Worm (Caenorhabditis elegans) whole organism, young adult: ENCODE data around the gene C05D12.7.

Experiments used
- B0035.1 ChIP-seq: sonication (generic microtip); optimal IDR thresholded peaks from 2 replicates; lab custom pipeline; 2016; ENCODE audit warnings: missing genetic modification characterization, mild to moderate bottlenecking, missing compliant biosample characterization, missing genotype, missing genetic modification reagents
- C06A6.2 ChIP-seq: fragments of 200-800 bp; sonication (Bioruptor generic); conservative IDR thresholded peaks from 2 replicates; pipeline ENCODE4 v1.3.6; 2022; ENCODE audit warnings: missing genetic modification characterization, missing compliant biosample characterization
- F23B12.7 ChIP-seq: sonication (generic microtip); optimal IDR thresholded peaks from 2 replicates; lab custom pipeline; 2017; ENCODE audit warnings: missing genetic modification characterization, mild to moderate bottlenecking, missing compliant biosample characterization, antibody characterized with exemption, moderate library complexity; ENCODE audit not compliant: insufficient read depth
- F39B2.1 ChIP-seq: fragments of 200-800 bp; sonication (Bioruptor generic); IDR thresholded peaks from 2 replicates; pipeline ENCODE4 v1.3.6; 2022; ENCODE audit warnings: missing genetic modification reagents, missing genetic modification characterization, missing compliant biosample characterization
- F49E8.2 ChIP-seq: sonication (generic microtip); optimal IDR thresholded peaks from 3 replicates; lab custom pipeline; 2017; ENCODE audit warnings: missing genetic modification characterization, mild to moderate bottlenecking, missing compliant biosample characterization, antibody characterized with exemption, moderate library complexity; ENCODE audit not compliant: insufficient read depth
- T07F8.4 ChIP-seq: sonication (generic microtip); optimal IDR thresholded peaks from 2 replicates; lab custom pipeline; 2016; ENCODE audit warnings: mild to moderate bottlenecking, missing genetic modification characterization, moderate library complexity, missing compliant biosample characterization
- T26A5.8 ChIP-seq: sonication (generic microtip); optimal IDR thresholded peaks from 2 replicates; lab custom pipeline; 2016; ENCODE audit warnings: missing genetic modification characterization, missing compliant biosample characterization
- Y53G8AR.9 ChIP-seq: fragments of 200-800 bp; sonication (Bioruptor generic); conservative IDR thresholded peaks from 2 replicates; pipeline ENCODE4 v1.3.6; 2022; ENCODE audit warnings: missing genetic modification reagents, missing genetic modification characterization, missing compliant biosample characterization
- Y67H2A.10 ChIP-seq: fragments of 200-800 bp; sonication (Bioruptor generic); conservative IDR thresholded peaks from 2 replicates; pipeline ENCODE4 v1.3.6; 2022; ENCODE audit warnings: missing genetic modification reagents, missing genetic modification characterization, missing compliant biosample characterization
- Y79H2A.3 ChIP-seq: fragments of 200-800 bp; sonication (Bioruptor generic); conservative IDR thresholded peaks from 2 replicates; pipeline ENCODE4 v1.3.6; 2022; ENCODE audit warnings: missing genetic modification reagents, missing genetic modification characterization, missing compliant biosample characterization
- Y95B8A.8 ChIP-seq: fragments of 200-800 bp; sonication (Bioruptor generic); IDR thresholded peaks from 2 replicates; pipeline ENCODE4 v1.3.6; 2022; ENCODE audit warnings: missing genetic modification reagents, missing genetic modification characterization, missing compliant biosample characterization
- ZK185.1 ChIP-seq: sonication (generic microtip); optimal IDR thresholded peaks from 2 replicates; lab custom pipeline; 2016; ENCODE audit warnings: mild to moderate bottlenecking, missing genetic modification characterization, missing compliant biosample characterization; ENCODE audit not compliant: poor library complexity, severe bottlenecking
- aptf-3 ChIP-seq: fragments of 200-800 bp; sonication (Bioruptor generic); IDR thresholded peaks from 2 replicates; pipeline ENCODE4 v1.3.6; 2022; ENCODE audit warnings: missing genetic modification characterization, missing compliant biosample characterization
- atf-7 ChIP-seq: sonication (generic microtip); optimal IDR thresholded peaks from 2 replicates; lab custom pipeline; 2017; ENCODE audit warnings: mild to moderate bottlenecking, missing genetic modification characterization, missing compliant biosample characterization
- attf-3 ChIP-seq: fragments of 200-800 bp; sonication (Bioruptor generic); conservative IDR thresholded peaks from 2 replicates; pipeline ENCODE4 v1.3.6; 2022; ENCODE audit warnings: missing genetic modification reagents, missing genetic modification characterization, missing compliant biosample characterization
- bed-2 ChIP-seq: fragments of 200-800 bp; sonication (Bioruptor generic); IDR thresholded peaks from 2 replicates; pipeline ENCODE4 v1.3.6; 2022; ENCODE audit warnings: missing genetic modification reagents, missing genetic modification characterization, missing compliant biosample characterization
- ceh-79 ChIP-seq: sonication (generic microtip); optimal IDR thresholded peaks from 2 replicates; lab custom pipeline; 2017; ENCODE audit warnings: mild to moderate bottlenecking, missing genetic modification characterization, missing compliant biosample characterization
- ceh-91 ChIP-seq: fragments of 200-800 bp; sonication (Bioruptor generic); IDR thresholded peaks from 2 replicates; pipeline ENCODE4 v1.3.6; 2022; ENCODE audit warnings: missing genetic modification reagents, missing genetic modification characterization, missing compliant biosample characterization
- dox-1 ChIP-seq: fragments of 200-800 bp; sonication (Bioruptor generic); IDR thresholded peaks from 2 replicates; pipeline ENCODE4 v1.3.6; 2022; ENCODE audit warnings: missing genetic modification reagents, missing genetic modification characterization, missing compliant biosample characterization
- egl-18 ChIP-seq: fragments of 200-800 bp; sonication (Bioruptor generic); IDR thresholded peaks from 2 replicates; pipeline ENCODE4 v1.3.6; 2022; ENCODE audit warnings: missing genetic modification reagents, missing genetic modification characterization, missing compliant biosample characterization
- fkh-3 ChIP-seq: sonication (generic microtip); optimal IDR thresholded peaks from 2 replicates; lab custom pipeline; 2016; ENCODE audit warnings: mild to moderate bottlenecking, missing genetic modification characterization, missing compliant biosample characterization
- him-1 ChIP-seq: sonication (generic microtip); optimal IDR thresholded peaks from 2 replicates; lab custom pipeline; 2016; ENCODE audit warnings: missing genotype, missing genetic modification reagents, missing genetic modification characterization, missing compliant biosample characterization
- hrde-1 ChIP-seq: sonication (generic microtip); optimal IDR thresholded peaks from 2 replicates; lab custom pipeline; 2016; ENCODE audit warnings: missing genetic modification characterization, mild to moderate bottlenecking, missing compliant biosample characterization, moderate library complexity, missing genotype, missing genetic modification reagents, borderline replicate concordance
- let-607 ChIP-seq, 2 experiments: fragments of 200-800 bp in 1 of 2; sonication (Bioruptor generic) in 1 of 2; sonication (generic microtip) in 1 of 2; optimal IDR thresholded peaks; 2 replicates each; lab custom pipeline; 2016 to 2018; ENCODE audit warnings: mild to moderate bottlenecking in 2 of 2, missing compliant biosample characterization in 2 of 2, missing genetic modification characterization in 2 of 2, moderate library complexity in 2 of 2, missing genotype in 1 of 2
- lin-40 ChIP-seq: sonication (generic microtip); optimal IDR thresholded peaks from 2 replicates; lab custom pipeline; 2016; ENCODE audit warnings: missing genetic modification characterization, mild to moderate bottlenecking, missing compliant biosample characterization, missing genotype, missing genetic modification reagents
- lir-1 ChIP-seq: fragments of 200-800 bp; sonication (Bioruptor generic); conservative IDR thresholded peaks from 2 replicates; pipeline ENCODE4 v1.3.6; 2022; ENCODE audit warnings: missing genetic modification reagents, missing genetic modification characterization, missing compliant biosample characterization
- madf-6 ChIP-seq: fragments of 200-800 bp; sonication (Bioruptor generic); IDR thresholded peaks from 2 replicates; pipeline ENCODE4 v1.3.6; 2022; ENCODE audit warnings: missing genetic modification reagents, missing genetic modification characterization, missing compliant biosample characterization
- mxl-1 ChIP-seq: sonication (generic microtip); optimal IDR thresholded peaks from 2 replicates; lab custom pipeline; 2016; ENCODE audit warnings: missing genetic modification characterization, missing compliant biosample characterization
- nhr-120 ChIP-seq: fragments of 200-800 bp; sonication (Bioruptor generic); IDR thresholded peaks from 2 replicates; pipeline ENCODE4 v1.3.6; 2022; ENCODE audit warnings: missing genetic modification characterization, missing compliant biosample characterization
- nhr-27 ChIP-seq: fragments of 200-800 bp; sonication (Bioruptor generic); optimal IDR thresholded peaks from 2 replicates; lab custom pipeline; 2018; ENCODE audit warnings: mild to moderate bottlenecking, missing genetic modification characterization, moderate library complexity, missing compliant biosample characterization
- pbrm-1 ChIP-seq: fragments of 200-800 bp; sonication (Bioruptor generic); IDR thresholded peaks from 2 replicates; pipeline ENCODE4 v1.3.6; 2022; ENCODE audit warnings: missing genetic modification reagents, missing genetic modification characterization, missing compliant biosample characterization
- rpc-1 ChIP-seq, 2 experiments: fragments of 150-350 bp in 1 of 2; sonication (generic microtip) in 1 of 2; optimal IDR thresholded peaks; 2 replicates each; lab custom pipeline; 2014 to 2018; ENCODE audit warnings: missing biosample characterization in 1 of 2, missing genetic modification characterization in 1 of 2, missing genetic modification reagents in 1 of 2, missing genotype in 1 of 2
- snpc-3.4 ChIP-seq: sonication (generic microtip); optimal IDR thresholded peaks from 2 replicates; lab custom pipeline; 2017; ENCODE audit warnings: missing genetic modification characterization, mild to moderate bottlenecking, missing compliant biosample characterization, antibody characterized with exemption, moderate library complexity, missing genotype, missing genetic modification reagents
- sptf-2 ChIP-seq: fragments of 200-800 bp; sonication (Bioruptor generic); optimal IDR thresholded peaks from 2 replicates; lab custom pipeline; 2018; ENCODE audit warnings: mild to moderate bottlenecking, missing genetic modification characterization, missing compliant biosample characterization
- unc-62 ChIP-seq: fragments of 150-350 bp; optimal IDR thresholded peaks from 2 replicates; lab custom pipeline; 2014; ENCODE audit warnings: missing biosample characterization, missing genetic modification reagents, missing genetic modification characterization
- zim-3 ChIP-seq: sonication (generic microtip); optimal IDR thresholded peaks from 2 replicates; lab custom pipeline; 2017; ENCODE audit warnings: mild to moderate bottlenecking, missing genetic modification characterization, moderate library complexity, missing compliant biosample characterization
- ztf-26 ChIP-seq: sonication (generic microtip); optimal IDR thresholded peaks from 2 replicates; lab custom pipeline; 2017; ENCODE audit warnings: missing genetic modification characterization, missing compliant biosample characterization

The C05D12.7 gene

ce11 chrII:11376598-11377108, 33.2 kb upstream of the C05D12.7 start (continued):
- peak; percentile 34 to 77 for TF ChIP-seq let-607 (tag; optimal IDR thresholded peaks at IDR 0.05; lab: Kevin White, UChicago)
- TF ChIP-seq B0035.1 (tag; lab: Kevin White, UChicago) = peak; percentile 33
- TF ChIP-seq attf-3 = peak; percentile 64
- peak; percentile 96 for TF ChIP-seq F49E8.2 (tag; lab: Kevin White, UChicago)
- peak; percentile 64 for TF ChIP-seq ztf-26 (tag; lab: Kevin White, UChicago)
- TF ChIP-seq dox-1 (GFP tag; lab: Robert Waterston, UW) = peak; percentile 97
- peak; percentile 80 for TF ChIP-seq Y53G8AR.9 (GFP tag; lab: Robert Waterston, UW)
- peak; percentile 94 for TF ChIP-seq Y95B8A.8 (GFP tag; lab: Robert Waterston, UW)
- TF ChIP-seq lin-40 (tag; lab: Kevin White, UChicago) = peak; percentile 30
- peak; percentile 95 for TF ChIP-seq hrde-1 (tag; lab: Kevin White, UChicago)
- TF ChIP-seq sptf-2 = peak; percentile 51
- TF ChIP-seq F39B2.1 = no peak
- peak; percentile 12 for TF ChIP-seq ZK185.1 (tag; lab: Kevin White, UChicago)
- TF ChIP-seq egl-18 = no peak
- peak; percentile 83 for TF ChIP-seq Y79H2A.3 (GFP tag; lab: Robert Waterston, UW)
- 0 out of 2 replicates have a peak, but pooled peaks have one; percentile 54 for TF ChIP-seq C06A6.2 (GFP tag; lab: Robert Waterston, UW)
- peak; percentile 43 for TF ChIP-seq atf-7
- peak; percentile 96 for TF ChIP-seq pbrm-1 (GFP tag; lab: Robert Waterston, UW)
- no peak for TF ChIP-seq rpc-1 (optimal IDR thresholded peaks at IDR 0.05; lab: Kevin White, UChicago)
- peak; percentile 5 for TF ChIP-seq rpc-1 (tag; optimal IDR thresholded peaks at IDR 0.05; lab: Kevin White, UChicago)
- TF ChIP-seq bed-2 (GFP tag; lab: Robert Waterston, UW) = no peak
- TF ChIP-seq F23B12.7 (tag; lab: Kevin White, UChicago) = peak; percentile 31
- peak; percentile 64 for TF ChIP-seq lir-1 (GFP tag; lab: Robert Waterston, UW)
- peak; percentile 94 for TF ChIP-seq him-1
- peak; percentile 22 for TF ChIP-seq mxl-1 (tag; lab: Kevin White, UChicago)
- no peak for TF ChIP-seq T07F8.4 (tag; lab: Kevin White, UChicago)
- TF ChIP-seq nhr-27 (tag; lab: Kevin White, UChicago) = no peak
- no peak for TF ChIP-seq unc-62
- peak; percentile 60 for TF ChIP-seq ceh-79 (tag; lab: Kevin White, UChicago)
- TF ChIP-seq aptf-3 = no peak
- TF ChIP-seq T26A5.8 (tag; lab: Kevin White, UChicago) = peak; percentile 87
- peak; percentile 91 for TF ChIP-seq fkh-3 (tag; lab: Kevin White, UChicago)

- no peak for TF ChIP-seq ceh-91
- no peak for TF ChIP-seq nhr-120 (GFP tag; lab: Robert Waterston, UW)
- TF ChIP-seq snpc-3.4 (tag; lab: Kevin White, UChicago) = no peak
- no peak for TF ChIP-seq Y67H2A.10 (GFP tag; lab: Robert Waterston, UW)
- TF ChIP-seq zim-3 (tag; lab: Kevin White, UChicago) = no peak
- TF ChIP-seq F39B2.1 = no peak
- no peak for TF ChIP-seq madf-6 (GFP tag; lab: Robert Waterston, UW)
- TF ChIP-seq T07F8.4 (tag; lab: Kevin White, UChicago) = no peak
Observed at ce11 chrII:11377700-11378099, 32.2 kb upstream of the C05D12.7 start.
